Worm (Caenorhabditis elegans): ENCODE measurements around the gene C55A1.11.
A peak's percentile ranks its signal among the peaks of the same experiment; 100 is the strongest.
"Not testable (repeated sequence)": the region's sequence is repeated elsewhere in the genome, so short reads cannot be mapped to it uniquely, and the experiment has no call there.

The C55A1.11 gene

ce11 chrV:15664053-15664661, 38.5 kb downstream of the C55A1.11 start:
- TF ChIP-seq hmg-11 (tag; optimal IDR thresholded peaks at IDR 0.05) (peak; percentile 38), R02D3.7 (tag; optimal IDR thresholded peaks at IDR 0.05) (no peak), pqm-1 (tag; optimal IDR thresholded peaks at IDR 0.05) (no peak), elt-2 (tag; optimal IDR thresholded peaks at IDR 0.05) (peak; percentile 50), nfya-1 (tag; optimal IDR thresholded peaks at IDR 0.05; ENCODE audit: insufficient read depth) (peak; percentile 56), lin-15B (tag; optimal IDR thresholded peaks at IDR 0.05) (no peak), nhr-76 (tag; optimal IDR thresholded peaks at IDR 0.05) (no peak), nhr-237 (tag; optimal IDR thresholded peaks at IDR 0.05) (no peak), ZK546.5 (tag; optimal IDR thresholded peaks at IDR 0.05) (no peak), nhr-11 (tag; optimal IDR thresholded peaks at IDR 0.05) (no peak), snpc-4 (tag; optimal IDR thresholded peaks at IDR 0.05) (no peak), nhr-43 (tag; optimal IDR thresholded peaks at IDR 0.05; ENCODE audit: poor library complexity, severe bottlenecking) (peak; percentile 1), ama-1 (optimal IDR thresholded peaks at IDR 0.05) (peak; percentile 29), nhr-23 (tag; optimal IDR thresholded peaks at IDR 0.05) (peak; percentile 17), nhr-25 (tag; optimal IDR thresholded peaks at IDR 0.05) (peak; percentile 85), elt-1 (tag; optimal IDR thresholded peaks at IDR 0.05) (peak; percentile 94), ztf-11 (tag; optimal IDR thresholded peaks at IDR 0.05) (no peak), ceh-9 (tag; optimal IDR thresholded peaks at IDR 0.05) (no peak), pha-4 (tag; optimal IDR thresholded peaks at IDR 0.05) (peak; percentile 72), mml-1 (tag; optimal IDR thresholded peaks at IDR 0.05) (no peak), fkh-2 (tag; optimal IDR thresholded peaks at IDR 0.05) (no peak)

- TF ChIP-seq pha-4 (tag; optimal IDR thresholded peaks at IDR 0.05) = peak; percentile 79
- peak; percentile 64 for TF ChIP-seq jun-1 (tag; optimal IDR thresholded peaks at IDR 0.05)
- no peak for TF ChIP-seq egl-27 (tag; optimal IDR thresholded peaks at IDR 0.05)
- TF ChIP-seq elt-2 (tag; optimal IDR thresholded peaks at IDR 0.05) = peak; percentile 99
- TF ChIP-seq tbx-2 (tag; optimal IDR thresholded peaks at IDR 0.05) = no peak
- peak; percentile 98 for TF ChIP-seq pqm-1 (tag; optimal IDR thresholded peaks at IDR 0.05)
Observed at ce11 chrV:15666718-15667117, 41.1 kb downstream of the C55A1.11 start.

- not testable (repeated sequence) for TF ChIP-seq R02D3.7, tbx-2, lin-39 (tag; optimal IDR thresholded peaks at IDR 0.05)
Observed at ce11 chrV:15668200-15668599, 42.5 kb downstream of the C55A1.11 start, which contains the start of gene F53E4.1. F53E4.1 (minus strand) TSS chrV:15668300.

- TF ChIP-seq nhr-43 (tag; optimal IDR thresholded peaks at IDR 0.05; ENCODE audit: poor library complexity, severe bottlenecking) (no peak), ceh-16 (tag; optimal IDR thresholded peaks at IDR 0.05) (no peak), pha-4 (tag; optimal IDR thresholded peaks at IDR 0.05) (no peak), fkh-10 (GFP tag; optimal IDR thresholded peaks at IDR 0.05) (no peak), lin-39 (tag; optimal IDR thresholded peaks at IDR 0.05) (no peak), eor-1 (tag; optimal IDR thresholded peaks at IDR 0.05) (no peak), egl-5 (tag; optimal IDR thresholded peaks at IDR 0.05) (no peak), ceh-28 (tag; optimal IDR thresholded peaks at IDR 0.05) (no peak), nfya-1 (tag; optimal IDR thresholded peaks at IDR 0.05; ENCODE audit: insufficient read depth) (no peak), nhr-67 (tag; optimal IDR thresholded peaks at IDR 0.05) (no peak), elt-1 (tag; optimal IDR thresholded peaks at IDR 0.05) (no peak), nhr-76 (tag; optimal IDR thresholded peaks at IDR 0.05) (no peak), skn-1 (tag; optimal IDR thresholded peaks at IDR 0.05) (no peak)
Observed at ce11 chrV:15668870-15669269, 43.2 kb downstream of the C55A1.11 start, which contains the start of gene K06B4.4. K06B4.4 (plus strand) TSS chrV:15669170.

- TF ChIP-seq tbx-2 (tag; optimal IDR thresholded peaks at IDR 0.05); nhr-43 (tag; optimal IDR thresholded peaks at IDR 0.05; ENCODE audit: poor library complexity, severe bottlenecking); egl-27 (tag; optimal IDR thresholded peaks at IDR 0.05): not testable (repeated sequence)
Observed at ce11 chrV:15670139-15670538, 44.5 kb downstream of the C55A1.11 start, which contains the start of gene K06B4.15. K06B4.15 (plus strand) TSS chrV:15670439.

Data from whole organism, L3 larva.